Worm (Caenorhabditis elegans): ENCODE measurements around the gene ZK418.2.
A peak's percentile ranks its signal among the peaks of the same experiment; 100 is the strongest.
"Not testable (repeated sequence)": the region's sequence is repeated elsewhere in the genome, so short reads cannot be mapped to it uniquely, and the experiment has no call there.

ZK418.2 gene

DNA sequence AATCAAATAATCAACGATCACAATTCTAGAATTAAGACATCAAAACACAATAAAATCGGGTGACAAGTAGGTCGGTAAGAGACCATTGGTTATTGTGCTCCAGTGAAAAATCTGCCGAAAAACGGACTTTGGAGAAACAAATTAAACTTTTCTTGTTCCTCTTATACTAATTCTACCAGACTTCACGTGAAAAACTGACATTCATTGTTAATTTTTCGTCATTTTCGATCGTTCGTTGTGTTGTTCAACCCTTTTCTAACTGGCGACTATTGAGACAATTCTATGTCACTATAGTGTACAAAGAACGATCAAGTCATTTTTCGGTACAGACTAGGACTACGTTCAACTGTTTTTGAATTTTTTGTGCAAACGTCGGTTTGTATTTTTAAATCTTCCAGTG, 29.3 kb downstream of the ZK418.2 start:
- TF ChIP-seq C08G9.2 (tag; optimal IDR thresholded peaks at IDR 0.05), result no peak
- TF ChIP-seq ceh-19 (GFP tag; optimal IDR thresholded peaks at IDR 0.05), result no peak
- TF ChIP-seq elt-4 (tag; optimal IDR thresholded peaks at IDR 0.05), result no peak
- TF ChIP-seq pax-1 (tag; optimal IDR thresholded peaks at IDR 0.05), result no peak

DNA sequence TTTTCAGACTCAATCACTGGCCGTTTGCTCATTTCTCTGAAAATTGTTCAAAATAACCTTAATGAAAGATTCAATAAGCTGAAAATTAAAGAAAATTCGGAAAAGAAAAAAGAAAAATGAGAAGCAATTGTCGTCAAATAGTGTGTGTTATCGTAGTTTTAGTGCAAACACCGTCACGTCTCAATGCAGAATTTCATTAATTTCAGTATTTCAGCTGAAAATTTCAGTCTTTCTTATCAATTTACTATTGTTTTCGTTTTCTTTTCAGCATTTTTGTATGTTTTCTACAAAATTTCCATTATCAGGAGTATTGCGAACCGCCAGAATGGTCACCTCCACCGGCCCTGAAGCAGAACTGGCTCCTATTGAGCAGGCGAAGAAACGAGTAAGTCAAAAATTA, 31.7 kb downstream of the ZK418.2 start, which contains the start of the genes B0280.9 and rpia-1:
Gene B0280.9 (minus strand): TSS at position 36 of the 400 bp plus-strand sequence.
Gene rpia-1 (plus strand): TSS at position 269 of the 400 bp plus-strand sequence.
- TF ChIP-seq ama-1 (optimal IDR thresholded peaks at IDR 0.05) (no peak), elt-2 (tag; optimal IDR thresholded peaks at IDR 0.05) (peak; percentile 23), unc-42 (tag; optimal IDR thresholded peaks at IDR 0.05) (peak; percentile 6), nfya-1 (tag; optimal IDR thresholded peaks at IDR 0.05) (peak; percentile 2)

DNA sequence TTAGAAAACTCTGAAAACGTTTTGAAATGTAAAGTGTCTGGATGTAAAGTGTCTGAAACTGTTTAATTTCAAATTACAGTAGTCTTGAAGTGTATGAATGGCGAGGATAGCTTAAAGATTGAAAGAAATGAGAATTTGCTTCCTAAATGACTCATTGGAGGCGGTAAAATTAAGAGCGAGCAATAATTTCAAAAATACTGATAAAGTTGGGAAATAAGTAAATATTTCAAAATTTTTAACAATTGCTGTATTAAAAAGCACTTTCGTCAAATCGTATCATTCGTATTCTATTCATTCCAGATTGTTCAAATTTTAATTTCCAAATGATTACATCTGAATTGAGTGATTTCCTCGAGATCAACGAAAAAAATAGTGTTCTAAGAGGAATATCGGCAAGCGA, 33.2 kb downstream of the ZK418.2 start, which contains the start of gene B0280.2:
Gene B0280.2 (plus strand): TSS at position 301 of the 400 bp plus-strand sequence.
- TF ChIP-seq fkh-6 (tag; optimal IDR thresholded peaks at IDR 0.05), result no peak
- TF ChIP-seq ceh-31 (tag; optimal IDR thresholded peaks at IDR 0.05), result no peak
- no peak for TF ChIP-seq syd-9 (tag; optimal IDR thresholded peaks at IDR 0.05)
- no peak for TF ChIP-seq hlh-13 (GFP tag; optimal IDR thresholded peaks at IDR 0.05)
- TF ChIP-seq ttx-3 (tag; optimal IDR thresholded peaks at IDR 0.05), result no peak
- no peak for TF ChIP-seq ceh-2 (tag; optimal IDR thresholded peaks at IDR 0.05)
- no peak for TF ChIP-seq elt-4 (tag; optimal IDR thresholded peaks at IDR 0.05)
- no peak for TF ChIP-seq sox-2 (GFP tag; IDR thresholded peaks at IDR 0.05)
- TF ChIP-seq tbx-2 (tag; optimal IDR thresholded peaks at IDR 0.05), result no peak
- TF ChIP-seq nhr-11 (tag; optimal IDR thresholded peaks at IDR 0.05), result no peak
- TF ChIP-seq unc-55 (GFP tag; optimal IDR thresholded peaks at IDR 0.05), result no peak
- no peak for TF ChIP-seq gmeb-2 (tag; optimal IDR thresholded peaks at IDR 0.05)
- no peak for TF ChIP-seq ceh-19 (GFP tag; optimal IDR thresholded peaks at IDR 0.05)
- TF ChIP-seq ceh-48 (tag; optimal IDR thresholded peaks at IDR 0.05), result no peak
- TF ChIP-seq madf-2 (tag; optimal IDR thresholded peaks at IDR 0.05), result no peak

DNA sequence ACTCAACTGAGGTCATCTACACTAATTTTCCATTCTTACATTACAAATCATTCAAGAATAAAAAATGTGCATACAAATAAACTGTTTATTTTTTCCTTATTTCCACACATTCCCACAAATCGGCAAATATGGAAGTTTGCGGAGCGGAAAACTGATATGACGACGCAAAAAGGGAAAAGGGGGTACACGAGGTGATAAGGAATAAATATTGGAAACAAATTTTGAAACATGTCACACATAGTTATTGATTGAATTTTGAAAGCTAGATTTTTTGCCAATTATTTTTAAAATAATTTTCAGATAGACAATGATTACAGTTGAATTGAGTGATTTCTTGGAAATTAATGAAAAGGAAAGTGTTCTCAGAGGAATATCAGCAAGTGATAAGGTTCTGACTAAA, 37.5 kb downstream of the ZK418.2 start, which contains the start of gene viro-2:
Gene viro-2 (plus strand): TSS at position 301 of the 400 bp plus-strand sequence.
- TF ChIP-seq K09A11.1 (tag; optimal IDR thresholded peaks at IDR 0.05; ENCODE audit: insufficient read depth); tbx-7 (tag; optimal IDR thresholded peaks at IDR 0.05); fax-1 (tag; optimal IDR thresholded peaks at IDR 0.05): not testable (repeated sequence)

DNA sequence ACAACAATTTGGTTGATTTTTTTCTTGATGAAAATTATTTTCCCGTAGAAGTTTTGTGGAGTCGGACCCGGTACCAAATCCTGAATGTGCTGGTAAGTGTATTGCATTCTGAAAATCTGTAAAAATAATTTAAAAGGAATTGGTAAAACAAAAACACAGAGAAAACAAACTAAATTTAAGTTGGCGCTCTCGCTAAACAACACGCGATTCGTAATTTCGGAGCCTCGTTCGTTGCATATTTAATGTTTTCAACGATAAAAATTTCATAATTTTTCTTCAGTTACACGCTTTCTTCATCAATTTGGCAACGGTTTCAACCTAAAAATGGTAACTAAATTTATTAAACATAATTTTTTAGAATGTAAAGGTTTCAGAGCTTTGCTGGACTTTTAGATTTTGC, 42.4 kb downstream of the ZK418.2 start, which contains the start of the genes pot-1 and ggtb-1:
Gene pot-1 (minus strand): TSS at position 120 of the 400 bp plus-strand sequence.
Gene ggtb-1 (plus strand): TSS at position 208 of the 400 bp plus-strand sequence.
- TF ChIP-seq ceh-19 (GFP tag; optimal IDR thresholded peaks at IDR 0.05) (no peak), lim-6 (tag; optimal IDR thresholded peaks at IDR 0.05) (no peak), dve-1 (tag; optimal IDR thresholded peaks at IDR 0.05) (no peak), hlh-15 (tag; optimal IDR thresholded peaks at IDR 0.05) (no peak), nhr-232 (tag; optimal IDR thresholded peaks at IDR 0.05) (no peak), ceh-48 (tag; optimal IDR thresholded peaks at IDR 0.05) (no peak)

DNA sequence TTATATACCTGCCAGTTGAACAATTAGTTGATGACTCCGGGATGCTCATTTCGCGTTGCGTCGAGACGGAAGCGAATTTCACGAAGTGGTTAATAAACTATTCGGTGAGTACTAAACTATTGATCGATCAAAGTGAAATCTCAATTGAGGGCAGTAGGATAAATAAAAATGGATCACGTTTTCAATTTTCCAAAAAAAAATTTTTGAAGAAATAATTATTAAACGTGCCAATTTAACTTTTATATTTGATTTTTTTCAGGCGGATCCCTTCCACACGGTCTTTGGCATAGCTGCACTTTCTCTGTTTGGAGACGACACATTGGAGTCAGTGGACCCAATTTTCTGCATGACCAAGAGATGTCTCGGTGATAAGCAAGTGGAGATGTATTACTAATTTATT, 44.9 kb downstream of the ZK418.2 start, which contains the start of gene B0280.17:
Gene B0280.17 (minus strand): TSS at position 101 of the 400 bp plus-strand sequence.
- TF ChIP-seq ref-2 (tag; optimal IDR thresholded peaks at IDR 0.05), result no peak
- no peak for TF ChIP-seq lim-6 (tag; optimal IDR thresholded peaks at IDR 0.05)
- TF ChIP-seq ceh-22 (tag; optimal IDR thresholded peaks at IDR 0.05), result no peak
- no peak for TF ChIP-seq ceh-24 (tag; optimal IDR thresholded peaks at IDR 0.05)

DNA sequence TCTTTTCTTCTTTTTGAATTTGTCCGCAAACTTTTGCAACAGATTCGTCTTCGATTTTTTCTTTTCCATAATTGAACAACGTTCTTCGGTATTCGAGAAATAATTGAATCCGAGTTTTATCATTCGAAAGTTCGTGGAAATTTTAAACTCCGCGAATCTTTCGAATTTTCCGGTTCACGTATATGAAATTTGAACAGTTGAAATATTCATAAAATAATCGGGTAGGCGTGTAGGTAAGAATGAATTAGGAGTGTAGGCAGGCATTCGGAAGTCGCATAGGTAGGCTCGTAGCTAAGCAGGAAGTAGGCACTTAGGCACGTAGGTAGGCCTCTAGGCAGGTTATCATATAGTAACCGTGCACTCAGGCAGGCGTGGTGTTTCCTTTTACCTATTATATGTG, 47.0 kb downstream of the ZK418.2 start, which contains the start of gene B0280.11:
Gene B0280.11 (minus strand): TSS at position 101 of the 400 bp plus-strand sequence.
- TF ChIP-seq mec-3 (tag; optimal IDR thresholded peaks at IDR 0.05; ENCODE audit: borderline replicate concordance) (no peak), lin-11 (tag; optimal IDR thresholded peaks at IDR 0.05) (no peak), ets-4 (tag; optimal IDR thresholded peaks at IDR 0.05) (no peak), ceh-34 (tag; optimal IDR thresholded peaks at IDR 0.05) (no peak), unc-42 (tag; optimal IDR thresholded peaks at IDR 0.05) (no peak), sox-2 (GFP tag; IDR thresholded peaks at IDR 0.05) (no peak), K09A11.1 (tag; optimal IDR thresholded peaks at IDR 0.05; ENCODE audit: insufficient read depth) (no peak), nhr-232 (tag; optimal IDR thresholded peaks at IDR 0.05) (no peak), rnt-1 (tag; optimal IDR thresholded peaks at IDR 0.05) (no peak), hlh-13 (GFP tag; optimal IDR thresholded peaks at IDR 0.05) (no peak), elt-4 (tag; optimal IDR thresholded peaks at IDR 0.05) (no peak), ttx-3 (tag; optimal IDR thresholded peaks at IDR 0.05) (no peak), elt-2 (tag; optimal IDR thresholded peaks at IDR 0.05) (no peak), madf-2 (tag; optimal IDR thresholded peaks at IDR 0.05) (no peak), C08G9.2 (tag; optimal IDR thresholded peaks at IDR 0.05) (no peak), hlh-8 (tag; optimal IDR thresholded peaks at IDR 0.05) (no peak), unc-3 (GFP tag; conservative IDR thresholded peaks at IDR 0.05) (no peak), unc-3 (tag; optimal IDR thresholded peaks at IDR 0.05) (no peak), ama-1 (optimal IDR thresholded peaks at IDR 0.05) (no peak), pax-1 (tag; optimal IDR thresholded peaks at IDR 0.05) (no peak), sdc-2 (tag; optimal IDR thresholded peaks at IDR 0.05) (no peak)
